Worm (Caenorhabditis elegans) whole organism, L2 larva: ENCODE results near the gene F57F5.3.

Source experiments
- F13H6.1 ChIP-seq: sonication (generic microtip); optimal IDR thresholded peaks from 2 replicates; lab custom pipeline; 2016; ENCODE audit warnings: missing genetic modification characterization, missing compliant biosample characterization
- Y55F3AM.14 ChIP-seq: fragments of 200-800 bp; sonication (Bioruptor generic); optimal IDR thresholded peaks from 2 replicates; lab custom pipeline; 2018; ENCODE audit warnings: mild to moderate bottlenecking, missing genetic modification characterization, missing compliant biosample characterization
- ama-1 ChIP-seq: fragments of 150-350 bp; optimal IDR thresholded peaks from 2 replicates; lab custom pipeline; 2018; ENCODE audit warnings: inconsistent platforms
- fos-1 ChIP-seq: fragments of 150-350 bp; optimal IDR thresholded peaks from 2 replicates; lab custom pipeline; 2014; ENCODE audit warnings: missing biosample characterization, missing genetic modification characterization
- lin-13 ChIP-seq: fragments of 150-350 bp; optimal IDR thresholded peaks from 2 replicates; lab custom pipeline; 2014; ENCODE audit warnings: missing biosample characterization, missing genetic modification reagents, missing genetic modification characterization
- mdl-1 ChIP-seq, 2 experiments: fragments of 150-350 bp in 1 of 2; sonication (generic microtip) in 1 of 2; optimal IDR thresholded peaks; 2 replicates each; lab custom pipeline; 2017; ENCODE audit warnings: missing biosample characterization in 2 of 2, missing genetic modification characterization in 2 of 2
- nhr-11 ChIP-seq: fragments of 150-350 bp; optimal IDR thresholded peaks from 2 replicates; lab custom pipeline; 2014; ENCODE audit warnings: missing biosample characterization, missing genetic modification characterization
- nhr-21 ChIP-seq: fragments of 150-350 bp; optimal IDR thresholded peaks from 2 replicates; lab custom pipeline; 2014; ENCODE audit warnings: missing biosample characterization, missing genetic modification characterization
- nhr-23 ChIP-seq: fragments of 150-350 bp; optimal IDR thresholded peaks from 2 replicates; lab custom pipeline; 2014; ENCODE audit warnings: missing biosample characterization, missing genetic modification reagents, missing genetic modification characterization
- nhr-6 ChIP-seq: fragments of 150-350 bp; optimal IDR thresholded peaks from 2 replicates; lab custom pipeline; 2014; ENCODE audit warnings: missing biosample characterization, missing genetic modification characterization
- unc-62 ChIP-seq: fragments of 150-350 bp; optimal IDR thresholded peaks from 2 replicates; lab custom pipeline; 2014; ENCODE audit warnings: missing biosample characterization, missing genetic modification reagents, missing genetic modification characterization
- ztf-11 ChIP-seq: sonication (generic microtip); optimal IDR thresholded peaks from 2 replicates; lab custom pipeline; 2017; ENCODE audit warnings: missing biosample characterization, missing genetic modification characterization
- ztf-4 ChIP-seq: fragments of 150-350 bp; optimal IDR thresholded peaks from 2 replicates; lab custom pipeline; 2014; ENCODE audit warnings: missing biosample characterization, missing genetic modification characterization

DNA sequence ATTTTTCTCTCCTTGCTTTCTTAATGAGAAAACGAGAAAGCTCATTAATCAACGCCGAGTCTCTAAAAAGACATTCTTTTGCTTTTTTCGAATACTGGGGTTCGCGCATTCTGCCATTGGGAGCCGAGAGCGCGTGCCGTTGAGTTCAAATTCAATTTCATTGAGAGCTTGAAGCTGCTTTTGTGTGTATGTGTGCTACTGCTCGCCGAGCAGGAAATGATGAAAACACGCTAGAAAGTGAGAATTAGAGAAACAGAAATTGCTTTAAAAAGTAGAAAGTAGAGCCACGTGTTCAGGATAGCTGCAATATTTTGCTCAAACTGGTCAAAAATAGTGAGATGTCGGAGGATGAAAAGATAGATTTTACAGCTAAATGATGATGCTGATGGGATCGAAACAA, 19.3 kb upstream of the F57F5.3 start:
- TF ChIP-seq nhr-21 (tag; lab: Kevin White, UChicago): no peak
- TF ChIP-seq ztf-11: no peak
- TF ChIP-seq lin-13 (GFP tag; lab: Kevin White, UChicago): no peak
- TF ChIP-seq fos-1 (tag; lab: Kevin White, UChicago): no peak
- no peak for TF ChIP-seq Y55F3AM.14 (GFP tag; lab: Kevin White, UChicago)
- TF ChIP-seq ztf-4 (tag; lab: Kevin White, UChicago): no peak
- TF ChIP-seq unc-62 (GFP tag; lab: Kevin White, UChicago): no peak
- TF ChIP-seq F13H6.1: no peak
- no peak for TF ChIP-seq mdl-1 (tag; optimal IDR thresholded peaks at IDR 0.05; lab: Kevin White, UChicago)
- TF ChIP-seq nhr-6 (tag; lab: Kevin White, UChicago): no peak
- TF ChIP-seq nhr-23 (tag; lab: Kevin White, UChicago): no peak
- no peak for TF ChIP-seq ama-1 (lab: Kevin White, UChicago)
- TF ChIP-seq nhr-11: no peak
